Worm (Caenorhabditis elegans) whole organism, mixed stage, embryonic: ENCODE data around the gene egrh-1.

Experiments
- M03D4.4 ChIP-seq: sonication (generic microtip); optimal IDR thresholded peaks from 2 replicates; lab custom pipeline; 2017; ENCODE audit warnings: mild to moderate bottlenecking, missing genetic modification characterization, missing compliant biosample characterization
- bed-3 ChIP-seq: fragments of 200-800 bp; sonication (Bioruptor generic); optimal IDR thresholded peaks from 3 replicates; lab custom pipeline; 2018; ENCODE audit warnings: mild to moderate bottlenecking, missing genetic modification characterization, moderate library complexity, missing compliant biosample characterization
- ceh-39 ChIP-seq: fragments of 150-350 bp; optimal IDR thresholded peaks from 2 replicates; lab custom pipeline; 2014; ENCODE audit warnings: missing biosample characterization, missing genetic modification characterization
- ces-1 ChIP-seq: fragments of 150-350 bp; optimal IDR thresholded peaks from 2 replicates; lab custom pipeline; 2014; ENCODE audit warnings: missing biosample characterization, missing genetic modification reagents, missing genetic modification characterization
- drap-1 ChIP-seq: fragments of 200-800 bp; sonication (Bioruptor generic); optimal IDR thresholded peaks from 3 replicates; lab custom pipeline; 2018; ENCODE audit warnings: mild to moderate bottlenecking, missing genetic modification characterization, missing compliant biosample characterization
- elt-1 ChIP-seq: sonication (generic microtip); optimal IDR thresholded peaks from 2 replicates; lab custom pipeline; 2017; ENCODE audit warnings: missing genetic modification characterization, mild to moderate bottlenecking, missing compliant biosample characterization, antibody characterized with exemption, moderate library complexity, borderline replicate concordance; ENCODE audit not compliant: insufficient read depth
- elt-3 ChIP-seq: fragments of 150-350 bp; optimal IDR thresholded peaks from 2 replicates; lab custom pipeline; 2014; ENCODE audit warnings: missing biosample characterization, missing genetic modification characterization
- mab-5 ChIP-seq: fragments of 150-350 bp; optimal IDR thresholded peaks from 2 replicates; lab custom pipeline; 2014; ENCODE audit warnings: missing biosample characterization, missing genetic modification characterization
- mep-1 ChIP-seq: fragments of 150-350 bp; optimal IDR thresholded peaks from 2 replicates; lab custom pipeline; 2017; ENCODE audit warnings: missing biosample characterization, missing genetic modification reagents, missing genetic modification characterization, inconsistent platforms
- mls-2 ChIP-seq: sonication (generic microtip); optimal IDR thresholded peaks from 2 replicates; lab custom pipeline; 2016; ENCODE audit warnings: mild to moderate bottlenecking, missing genetic modification characterization, moderate library complexity, missing compliant biosample characterization
- nhr-28 ChIP-seq: fragments of 150-350 bp; optimal IDR thresholded peaks from 2 replicates; lab custom pipeline; 2014; ENCODE audit warnings: missing biosample characterization, missing genetic modification characterization
- unc-120 ChIP-seq: sonication (generic microtip); optimal IDR thresholded peaks from 2 replicates; lab custom pipeline; 2017; ENCODE audit warnings: missing genetic modification characterization, missing compliant biosample characterization; ENCODE audit not compliant: poor library complexity, severe bottlenecking
- unc-39 ChIP-seq: fragments of 150-350 bp; optimal IDR thresholded peaks from 2 replicates; lab custom pipeline; 2014; ENCODE audit warnings: missing biosample characterization, missing genetic modification characterization
- unc-62 ChIP-seq: fragments of 150-350 bp; optimal IDR thresholded peaks from 2 replicates; lab custom pipeline; 2014; ENCODE audit warnings: missing biosample characterization, missing genetic modification reagents, missing genetic modification characterization

Gene egrh-1

DNA sequence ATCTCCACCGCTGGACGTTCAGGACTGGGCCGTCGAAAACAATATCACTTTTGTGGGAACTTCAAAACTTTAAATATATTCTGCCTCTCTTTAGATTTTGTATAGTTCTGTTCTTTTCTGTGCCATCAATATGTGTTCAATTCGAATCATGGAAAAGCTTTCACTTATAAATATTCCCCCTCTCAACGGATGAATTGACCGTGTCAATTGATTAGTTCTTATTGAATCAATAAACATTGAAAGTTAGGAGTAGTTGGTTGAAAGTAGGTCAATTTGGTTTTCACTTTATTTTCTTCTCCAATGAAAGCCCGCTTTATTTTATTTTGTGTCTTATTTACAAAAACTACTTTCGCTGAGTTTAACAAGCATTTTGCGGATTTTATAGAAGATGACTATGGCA is 52.5 kb downstream of the egrh-1 start, which contains the start of gene lips-8:
TSS of gene lips-8 (plus strand) at position 301 of the 400 bp plus-strand sequence.
- TF ChIP-seq mep-1 (no peak), ces-1 (GFP tag; lab: Kevin White, UChicago) (no peak), bed-3 (GFP tag; lab: Kevin White, UChicago) (no peak), mab-5 (tag; lab: Kevin White, UChicago) (no peak), unc-39 (tag; lab: Kevin White, UChicago) (no peak), nhr-28 (tag; lab: Kevin White, UChicago) (no peak), drap-1 (GFP tag; lab: Kevin White, UChicago) (no peak), unc-62 (GFP tag; lab: Kevin White, UChicago) (no peak), unc-120 (tag; lab: Kevin White, UChicago) (no peak), ceh-39 (tag; lab: Kevin White, UChicago) (no peak), mls-2 (tag; lab: Kevin White, UChicago) (no peak), M03D4.4 (tag; lab: Kevin White, UChicago) (no peak), elt-3 (tag; lab: Kevin White, UChicago) (no peak), elt-1 (no peak)
